Fruit fly (Drosophila melanogaster) whole organism, prepupa: ENCODE results near the gene CG31910.
A peak's percentile ranks its signal among the peaks of the same experiment; 100 is the strongest.

ENCODE experiments used
- Blimp-1 ChIP-seq: fragments of 200-800 bp; sonication (Bioruptor generic); optimal IDR thresholded peaks from 3 replicates; lab custom pipeline; 2017; ENCODE audit warnings: missing biosample characterization, missing genetic modification characterization, mild to moderate bottlenecking, moderate library complexity, missing genetic modification reagents
- CG11294 ChIP-seq: fragments of 200-800 bp; sonication (Bioruptor generic); IDR thresholded peaks from 2 replicates; pipeline ENCODE4 v1.3.6; 2022; ENCODE audit warnings: missing biosample characterization, missing genetic modification characterization
- CG11762 ChIP-seq: fragments of 200-800 bp; sonication (Bioruptor generic); optimal IDR thresholded peaks from 3 replicates; lab custom pipeline; 2016; ENCODE audit warnings: missing biosample characterization, missing genetic modification characterization; ENCODE audit not compliant: insufficient read depth
- CG11902 ChIP-seq: fragments of 200-800 bp; sonication (Bioruptor generic); optimal IDR thresholded peaks from 3 replicates; lab custom pipeline; 2016; ENCODE audit warnings: missing biosample characterization, missing genetic modification characterization
- CG15336 ChIP-seq: fragments of 200-800 bp; sonication (Bioruptor generic); IDR thresholded peaks from 2 replicates; pipeline ENCODE4 v1.3.6; 2022; ENCODE audit warnings: missing biosample characterization, missing genetic modification characterization
- CG1621 ChIP-seq: fragments of 200-800 bp; sonication (Bioruptor generic); optimal IDR thresholded peaks from 3 replicates; lab custom pipeline; 2018; ENCODE audit warnings: missing biosample characterization, mild to moderate bottlenecking, missing genetic modification characterization
- CG16779 ChIP-seq: fragments of 200-800 bp; sonication (Bioruptor generic); optimal IDR thresholded peaks from 3 replicates; lab custom pipeline; 2017; ENCODE audit warnings: missing biosample characterization, mild to moderate bottlenecking, missing genetic modification characterization
- CG3032 ChIP-seq: fragments of 200-800 bp; optimal IDR thresholded peaks from 2 replicates; lab custom pipeline; 2019; ENCODE audit warnings: missing biosample characterization, mild to moderate bottlenecking, missing genetic modification characterization, moderate library complexity
- CG31627 ChIP-seq: fragments of 200-800 bp; sonication (Bioruptor generic); optimal IDR thresholded peaks from 3 replicates; lab custom pipeline; 2016; ENCODE audit warnings: missing biosample characterization, missing genetic modification characterization
- CG32006 ChIP-seq: fragments of 200-800 bp; sonication (Bioruptor generic); optimal IDR thresholded peaks from 3 replicates; lab custom pipeline; 2017; ENCODE audit warnings: missing biosample characterization, mild to moderate bottlenecking, missing genetic modification characterization
- CG34406 ChIP-seq: fragments of 200-800 bp; sonication (Bioruptor generic); optimal IDR thresholded peaks from 3 replicates; lab custom pipeline; 2016; ENCODE audit warnings: missing biosample characterization, missing genetic modification characterization
- CG3919 ChIP-seq: fragments of 200-800 bp; sonication (Bioruptor generic); optimal IDR thresholded peaks from 3 replicates; lab custom pipeline; 2016; ENCODE audit warnings: missing biosample characterization, missing genetic modification characterization
- CG4318 ChIP-seq: fragments of 200-800 bp; sonication (Bioruptor generic); optimal IDR thresholded peaks from 3 replicates; lab custom pipeline; 2017; ENCODE audit warnings: missing biosample characterization, mild to moderate bottlenecking, missing genetic modification characterization
- CG6163 ChIP-seq: fragments of 200-800 bp; sonication (Bioruptor generic); IDR thresholded peaks from 3 replicates; pipeline ENCODE4 v1.3.6; 2022; ENCODE audit warnings: missing biosample characterization, missing genetic modification characterization
- CG6792 ChIP-seq: fragments of 200-800 bp; sonication (Bioruptor generic); optimal IDR thresholded peaks from 3 replicates; lab custom pipeline; 2016; ENCODE audit warnings: missing biosample characterization, missing genetic modification characterization
- CG6808 ChIP-seq: fragments of 200-800 bp; sonication (Bioruptor generic); optimal IDR thresholded peaks from 3 replicates; lab custom pipeline; 2017; ENCODE audit warnings: missing biosample characterization, missing genetic modification characterization, mild to moderate bottlenecking, moderate library complexity, missing genetic modification reagents
- CG6854 ChIP-seq: fragments of 200-800 bp; sonication (Bioruptor generic); optimal IDR thresholded peaks from 2 replicates; lab custom pipeline; 2017; ENCODE audit warnings: missing biosample characterization, mild to moderate bottlenecking, missing genetic modification characterization
- CG7368 ChIP-seq: fragments of 200-800 bp; sonication (Bioruptor generic); optimal IDR thresholded peaks from 3 replicates; lab custom pipeline; 2016; ENCODE audit warnings: missing biosample characterization, missing genetic modification characterization
- CG8632 ChIP-seq: fragments of 200-800 bp; sonication (Bioruptor generic); optimal IDR thresholded peaks from 3 replicates; lab custom pipeline; 2016; ENCODE audit warnings: missing biosample characterization, missing genetic modification characterization
- CG9139 ChIP-seq: fragments of 200-800 bp; sonication (Bioruptor generic); optimal IDR thresholded peaks from 3 replicates; lab custom pipeline; 2017; ENCODE audit warnings: missing biosample characterization, mild to moderate bottlenecking, missing genetic modification characterization
- Eip75B ChIP-seq: fragments of 200-800 bp; sonication (Bioruptor generic); optimal IDR thresholded peaks from 3 replicates; lab custom pipeline; 2016; ENCODE audit warnings: missing biosample characterization, missing genetic modification characterization
- Eip93F ChIP-seq: fragments of 200-800 bp; sonication (Bioruptor generic); optimal IDR thresholded peaks from 2 replicates; lab custom pipeline; 2016; ENCODE audit warnings: missing biosample characterization, mild to moderate bottlenecking, missing genetic modification characterization
- Ets96B ChIP-seq: fragments of 200-800 bp; optimal IDR thresholded peaks from 2 replicates; lab custom pipeline; 2019; ENCODE audit warnings: missing biosample characterization, mild to moderate bottlenecking, missing genetic modification characterization, moderate library complexity
- Gug ChIP-seq: fragments of 200-800 bp; sonication (Bioruptor generic); IDR thresholded peaks from 2 replicates; pipeline ENCODE4 v1.3.6; 2022; ENCODE audit warnings: missing biosample characterization, missing genetic modification characterization
- Hr39 ChIP-seq: fragments of 200-800 bp; sonication (Bioruptor generic); optimal IDR thresholded peaks from 2 replicates; lab custom pipeline; 2016; ENCODE audit warnings: missing biosample characterization, missing genetic modification characterization
- Hr4 ChIP-seq: fragments of 200-800 bp; sonication (Bioruptor generic); optimal IDR thresholded peaks from 3 replicates; lab custom pipeline; 2016; ENCODE audit warnings: missing biosample characterization, missing genetic modification characterization
- Lpt ChIP-seq: fragments of 200-800 bp; sonication (Bioruptor generic); optimal IDR thresholded peaks from 3 replicates; lab custom pipeline; 2016; ENCODE audit warnings: missing biosample characterization, missing genetic modification characterization
- Met ChIP-seq: fragments of 200-800 bp; sonication (Bioruptor generic); optimal IDR thresholded peaks from 3 replicates; lab custom pipeline; 2016; ENCODE audit warnings: missing biosample characterization, missing genetic modification characterization
- OdsH ChIP-seq: fragments of 200-800 bp; sonication (Bioruptor generic); optimal IDR thresholded peaks from 3 replicates; lab custom pipeline; 2016; ENCODE audit warnings: missing biosample characterization, missing genetic modification characterization
- Smox ChIP-seq: fragments of 200-800 bp; sonication (Bioruptor generic); optimal IDR thresholded peaks from 3 replicates; lab custom pipeline; 2016; ENCODE audit warnings: missing biosample characterization, missing genetic modification characterization
- Sox102F ChIP-seq: fragments of 200-800 bp; sonication (Bioruptor generic); optimal IDR thresholded peaks from 2 replicates; lab custom pipeline; 2016; ENCODE audit warnings: missing biosample characterization, mild to moderate bottlenecking, missing genetic modification characterization
- Sox14 ChIP-seq: fragments of 200-800 bp; sonication (Bioruptor generic); optimal IDR thresholded peaks from 3 replicates; lab custom pipeline; 2016; ENCODE audit warnings: missing biosample characterization, missing genetic modification characterization
- Sox15 ChIP-seq: fragments of 200-800 bp; sonication (Bioruptor generic); optimal IDR thresholded peaks from 3 replicates; lab custom pipeline; 2016; ENCODE audit warnings: missing biosample characterization, missing genetic modification characterization
- achi ChIP-seq: fragments of 200-800 bp; sonication (Bioruptor generic); optimal IDR thresholded peaks from 3 replicates; lab custom pipeline; 2016; ENCODE audit warnings: missing biosample characterization, missing genetic modification characterization
- dac ChIP-seq: fragments of 200-800 bp; sonication (Bioruptor generic); optimal IDR thresholded peaks from 2 replicates; lab custom pipeline; 2017; ENCODE audit warnings: missing biosample characterization, mild to moderate bottlenecking, missing genetic modification characterization
- dsx ChIP-seq: fragments of 200-800 bp; optimal IDR thresholded peaks from 3 replicates; lab custom pipeline; 2019; ENCODE audit warnings: missing biosample characterization, mild to moderate bottlenecking, missing genetic modification characterization, moderate library complexity; ENCODE audit not compliant: poor library complexity, severe bottlenecking
- eg ChIP-seq: fragments of 200-800 bp; sonication (Bioruptor generic); IDR thresholded peaks from 3 replicates; pipeline ENCODE4 v1.3.6; 2022; ENCODE audit warnings: missing biosample characterization, missing genetic modification characterization
- esn ChIP-seq: fragments of 200-800 bp; sonication (Bioruptor generic); optimal IDR thresholded peaks from 2 replicates; lab custom pipeline; 2016; ENCODE audit warnings: missing biosample characterization, mild to moderate bottlenecking, missing genetic modification characterization, moderate library complexity
- fd59A ChIP-seq: fragments of 200-800 bp; sonication (Bioruptor generic); optimal IDR thresholded peaks from 2 replicates; lab custom pipeline; 2017; ENCODE audit warnings: missing biosample characterization, mild to moderate bottlenecking, missing genetic modification characterization, missing genetic modification reagents
- fkh ChIP-seq: fragments of 200-800 bp; sonication (Bioruptor generic); optimal IDR thresholded peaks from 3 replicates; lab custom pipeline; 2017; ENCODE audit warnings: missing biosample characterization, mild to moderate bottlenecking, missing genetic modification characterization, moderate library complexity
- pdm3 ChIP-seq: fragments of 200-800 bp; sonication (Bioruptor generic); optimal IDR thresholded peaks from 3 replicates; lab custom pipeline; 2016; ENCODE audit warnings: missing biosample characterization, missing genetic modification characterization
- salr ChIP-seq, 2 experiments: fragments of 200-800 bp; sonication (Bioruptor generic); optimal IDR thresholded peaks; 3 replicates each; lab custom pipeline; 2016 to 2018; ENCODE audit warnings: missing biosample characterization in 2 of 2, missing genetic modification characterization in 2 of 2, mild to moderate bottlenecking in 1 of 2
- spab ChIP-seq: fragments of 200-800 bp; sonication (Bioruptor generic); optimal IDR thresholded peaks from 2 replicates; lab custom pipeline; 2017; ENCODE audit warnings: missing biosample characterization, mild to moderate bottlenecking, missing genetic modification characterization, missing genetic modification reagents
- ss ChIP-seq, 2 experiments: fragments of 200-800 bp; sonication (Bioruptor generic); optimal IDR thresholded peaks; 2 replicates in 1 of 2; 3 replicates in 1 of 2; lab custom pipeline; 2017 to 2018; ENCODE audit warnings: mild to moderate bottlenecking in 2 of 2, missing biosample characterization in 2 of 2, missing genetic modification characterization in 2 of 2, moderate library complexity in 1 of 2
- svp ChIP-seq: fragments of 200-800 bp; sonication (Bioruptor generic); peaks from one replicate; lab custom pipeline; 2016; ENCODE audit warnings: missing biosample characterization, missing genetic modification characterization
- topi ChIP-seq: fragments of 200-800 bp; sonication (Bioruptor generic); optimal IDR thresholded peaks from 3 replicates; lab custom pipeline; 2016; ENCODE audit warnings: missing biosample characterization, missing genetic modification characterization

Gene CG31910

dm6 chr2L:6787973-6788368 is 42.5 kb upstream of the CG31910 start (continued):
- TF ChIP-seq spab (GFP tag; lab: Kevin White, UChicago): peak; percentile 10
- peak; percentile 18 for TF ChIP-seq Met (GFP tag; lab: Kevin White, UChicago)
- TF ChIP-seq CG8632 (GFP tag; lab: Kevin White, UChicago): peak; percentile 51
- no peak for TF ChIP-seq CG9139 (GFP tag; lab: Kevin White, UChicago)
- TF ChIP-seq CG3032: peak; percentile 51
- TF ChIP-seq CG16779: no peak
- TF ChIP-seq pdm3 (GFP tag; lab: Kevin White, UChicago): peak; percentile 60
- TF ChIP-seq Eip75B: peak; percentile 3

- TF ChIP-seq CG4318 (GFP tag; lab: Kevin White, UChicago) (peak; percentile 95), CG34406 (peak; percentile 94), fkh (peak; percentile 99), fd59A (GFP tag; lab: Kevin White, UChicago) (peak; percentile 93), Smox (GFP tag; lab: Kevin White, UChicago) (peak; percentile 91), CG3032 (peak; percentile 93), OdsH (peak; percentile 96), CG6808 (peak; percentile 96), Lpt (GFP tag; lab: Kevin White, UChicago) (peak; percentile 89), Sox102F (GFP tag; lab: Kevin White, UChicago) (peak; percentile 92), CG32006 (GFP tag; lab: Kevin White, UChicago) (peak; percentile 98), ss (GFP tag; optimal IDR thresholded peaks at IDR 0.05; lab: Kevin White, UChicago) (peak; percentile 82 to 87), CG31627 (GFP tag; lab: Kevin White, UChicago) (peak; percentile 96), Ets96B (tag; lab: Kevin White, UChicago) (peak; percentile 91), Blimp-1 (GFP tag; lab: Kevin White, UChicago) (peak; percentile 82), topi (GFP tag; lab: Kevin White, UChicago) (peak; percentile 95), CG6854 (GFP tag; lab: Kevin White, UChicago) (peak; percentile 84), salr (GFP tag; optimal IDR thresholded peaks at IDR 0.05; lab: Kevin White, UChicago) (peak; percentile 62 to 99), CG8632 (GFP tag; lab: Kevin White, UChicago) (peak; percentile 94), Eip93F (peak; percentile 79), CG1621 (peak; percentile 80), eg (GFP tag; lab: Robert Waterston, UW) (peak; percentile 89), CG16779 (peak; percentile 91), CG7368 (GFP tag; lab: Kevin White, UChicago) (peak; percentile 88), dsx (peak; percentile 85), CG11902 (peak; percentile 96), CG11762 (peak; percentile 93), Sox15 (peak; percentile 95), Eip75B (peak; percentile 96), dac (GFP tag; lab: Kevin White, UChicago) (peak; percentile 89), esn (GFP tag; lab: Kevin White, UChicago) (peak; percentile 97), Hr4 (GFP tag; lab: Kevin White, UChicago) (peak; percentile 97), CG6163 (peak; percentile 91), pdm3 (GFP tag; lab: Kevin White, UChicago) (peak; percentile 96), spab (GFP tag; lab: Kevin White, UChicago) (peak; percentile 94), achi (peak; percentile 93), CG11294 (GFP tag; lab: Robert Waterston, UW) (peak; percentile 84), CG6792 (peak; percentile 94), Hr39 (GFP tag; lab: Kevin White, UChicago) (peak; percentile 96), CG15336 (GFP tag; lab: Robert Waterston, UW) (peak; percentile 87), Sox14 (peak; percentile 95), Gug (GFP tag; lab: Robert Waterston, UW) (peak; percentile 82), svp (GFP tag; lab: Kevin White, UChicago) (peak; percentile 99), CG3919 (GFP tag; lab: Kevin White, UChicago) (peak; percentile 94)
These were observed 41.9 kb upstream of the CG31910 start for dm6 chr2L:6787029-6787972.
